Worm (Caenorhabditis elegans) whole organism, young adult: ENCODE measurements around the gene madd-3.

Experiments used
- B0035.1 ChIP-seq: sonication (generic microtip); optimal IDR thresholded peaks from 2 replicates; lab custom pipeline; 2016; ENCODE audit warnings: missing genetic modification characterization, mild to moderate bottlenecking, missing compliant biosample characterization, missing genotype, missing genetic modification reagents
- B0261.1 ChIP-seq: sonication (generic microtip); optimal IDR thresholded peaks from 2 replicates; lab custom pipeline; 2016; ENCODE audit warnings: mild to moderate bottlenecking, missing genetic modification characterization, moderate library complexity, missing compliant biosample characterization
- B0336.3 ChIP-seq: fragments of 200-800 bp; sonication (Bioruptor generic); IDR thresholded peaks from 2 replicates; pipeline ENCODE4 v1.3.6; 2022; ENCODE audit warnings: missing genetic modification characterization, missing compliant biosample characterization
- F10E7.11 ChIP-seq: sonication (generic microtip); optimal IDR thresholded peaks from 2 replicates; lab custom pipeline; 2017; ENCODE audit warnings: mild to moderate bottlenecking, missing genetic modification characterization, moderate library complexity, missing compliant biosample characterization
- F33H1.4 ChIP-seq: fragments of 200-800 bp; sonication (Bioruptor generic); IDR thresholded peaks from 2 replicates; pipeline ENCODE4 v1.3.6; 2022; ENCODE audit warnings: missing genetic modification reagents, missing genetic modification characterization, missing compliant biosample characterization
- F49E8.2 ChIP-seq: sonication (generic microtip); optimal IDR thresholded peaks from 3 replicates; lab custom pipeline; 2017; ENCODE audit warnings: missing genetic modification characterization, mild to moderate bottlenecking, missing compliant biosample characterization, antibody characterized with exemption, moderate library complexity; ENCODE audit not compliant: insufficient read depth
- F55B11.4 ChIP-seq: sonication (generic microtip); optimal IDR thresholded peaks from 2 replicates; lab custom pipeline; 2016; ENCODE audit warnings: missing compliant biosample characterization, missing genetic modification characterization, borderline replicate concordance; ENCODE audit not compliant: insufficient read depth
- F57C9.4 ChIP-seq: sonication (generic microtip); optimal IDR thresholded peaks from 2 replicates; lab custom pipeline; 2017; ENCODE audit warnings: mild to moderate bottlenecking, missing genetic modification characterization, missing compliant biosample characterization
- K12H6.12 ChIP-seq: fragments of 200-800 bp; sonication (Bioruptor generic); optimal IDR thresholded peaks from 2 replicates; lab custom pipeline; 2018; ENCODE audit warnings: mild to moderate bottlenecking, missing genetic modification characterization, missing compliant biosample characterization
- Y56A3A.18 ChIP-seq: fragments of 200-800 bp; sonication (Bioruptor generic); IDR thresholded peaks from 2 replicates; pipeline ENCODE4 v1.3.6; 2022; ENCODE audit warnings: missing genetic modification reagents, missing genetic modification characterization, missing compliant biosample characterization
- ZK185.1 ChIP-seq: sonication (generic microtip); optimal IDR thresholded peaks from 2 replicates; lab custom pipeline; 2016; ENCODE audit warnings: mild to moderate bottlenecking, missing genetic modification characterization, missing compliant biosample characterization; ENCODE audit not compliant: poor library complexity, severe bottlenecking
- akir-1 ChIP-seq: fragments of 200-800 bp; sonication (Bioruptor generic); optimal IDR thresholded peaks from 2 replicates; lab custom pipeline; 2018; ENCODE audit warnings: mild to moderate bottlenecking, missing genetic modification characterization, moderate library complexity, missing compliant biosample characterization
- ceh-91 ChIP-seq: fragments of 200-800 bp; sonication (Bioruptor generic); IDR thresholded peaks from 2 replicates; pipeline ENCODE4 v1.3.6; 2022; ENCODE audit warnings: missing genetic modification reagents, missing genetic modification characterization, missing compliant biosample characterization
- die-1 ChIP-seq: sonication (generic microtip); optimal IDR thresholded peaks from 2 replicates; lab custom pipeline; 2016; ENCODE audit warnings: missing genotype, mild to moderate bottlenecking, missing genetic modification characterization, missing compliant biosample characterization
- him-1 ChIP-seq: sonication (generic microtip); optimal IDR thresholded peaks from 2 replicates; lab custom pipeline; 2016; ENCODE audit warnings: missing genotype, missing genetic modification reagents, missing genetic modification characterization, missing compliant biosample characterization
- hlh-12 ChIP-seq: sonication (generic microtip); optimal IDR thresholded peaks from 2 replicates; lab custom pipeline; 2016; ENCODE audit warnings: missing genetic modification characterization, missing compliant biosample characterization
- hmg-1.2 ChIP-seq: fragments of 200-800 bp; sonication (Bioruptor generic); IDR thresholded peaks from 2 replicates; pipeline ENCODE4 v1.3.6; 2022; ENCODE audit warnings: missing genetic modification reagents, missing genetic modification characterization, missing compliant biosample characterization
- hrde-1 ChIP-seq: sonication (generic microtip); optimal IDR thresholded peaks from 2 replicates; lab custom pipeline; 2016; ENCODE audit warnings: missing genetic modification characterization, mild to moderate bottlenecking, missing compliant biosample characterization, moderate library complexity, missing genotype, missing genetic modification reagents, borderline replicate concordance
- hsf-1 ChIP-seq: fragments of 200-800 bp; sonication (Bioruptor generic); IDR thresholded peaks from 2 replicates; pipeline ENCODE4 v1.3.6; 2022; ENCODE audit warnings: missing genetic modification reagents, missing genetic modification characterization, missing compliant biosample characterization
- lag-1 ChIP-seq: fragments of 200-800 bp; sonication (Bioruptor generic); IDR thresholded peaks from 2 replicates; pipeline ENCODE4 v1.3.6; 2022; ENCODE audit warnings: missing genetic modification reagents, missing genetic modification characterization, missing compliant biosample characterization
- madf-10 ChIP-seq: sonication (generic microtip); optimal IDR thresholded peaks from 2 replicates; lab custom pipeline; 2016; ENCODE audit warnings: mild to moderate bottlenecking, missing genetic modification characterization, missing compliant biosample characterization
- madf-3 ChIP-seq: fragments of 200-800 bp; sonication (Bioruptor generic); IDR thresholded peaks from 2 replicates; pipeline ENCODE4 v1.3.6; 2022; ENCODE audit warnings: missing genetic modification reagents, missing genetic modification characterization, missing compliant biosample characterization
- madf-8 ChIP-seq: fragments of 200-800 bp; sonication (Bioruptor generic); conservative IDR thresholded peaks from 2 replicates; pipeline ENCODE4 v1.3.6; 2022; ENCODE audit warnings: missing genetic modification reagents, missing genetic modification characterization, missing compliant biosample characterization
- mcd-1 ChIP-seq: fragments of 200-800 bp; sonication (Bioruptor generic); IDR thresholded peaks from 2 replicates; pipeline ENCODE4 v1.3.6; 2022; ENCODE audit warnings: missing genetic modification reagents, missing genetic modification characterization, missing compliant biosample characterization
- nfya-1 ChIP-seq: sonication (generic microtip); optimal IDR thresholded peaks from 2 replicates; lab custom pipeline; 2017; ENCODE audit warnings: antibody characterized with exemption, missing compliant biosample characterization, missing genetic modification characterization, borderline replicate concordance; ENCODE audit not compliant: insufficient read depth
- nhr-120 ChIP-seq: fragments of 200-800 bp; sonication (Bioruptor generic); IDR thresholded peaks from 2 replicates; pipeline ENCODE4 v1.3.6; 2022; ENCODE audit warnings: missing genetic modification characterization, missing compliant biosample characterization
- nhr-179 ChIP-seq: sonication (generic microtip); optimal IDR thresholded peaks from 2 replicates; lab custom pipeline; 2016; ENCODE audit warnings: mild to moderate bottlenecking, missing genetic modification characterization, missing compliant biosample characterization
- sdz-38 ChIP-seq: sonication (generic microtip); optimal IDR thresholded peaks from 2 replicates; lab custom pipeline; 2016; ENCODE audit warnings: missing genotype, missing genetic modification characterization, missing compliant biosample characterization
- sea-2 ChIP-seq: fragments of 200-800 bp; sonication (Bioruptor generic); IDR thresholded peaks from 2 replicates; pipeline ENCODE4 v1.3.6; 2022; ENCODE audit warnings: missing genetic modification characterization, missing compliant biosample characterization
- snpc-3.4 ChIP-seq: sonication (generic microtip); optimal IDR thresholded peaks from 2 replicates; lab custom pipeline; 2017; ENCODE audit warnings: missing genetic modification characterization, mild to moderate bottlenecking, missing compliant biosample characterization, antibody characterized with exemption, moderate library complexity, missing genotype, missing genetic modification reagents
- tbp1 ChIP-seq: fragments of 200-800 bp; sonication (Bioruptor generic); optimal IDR thresholded peaks from 2 replicates; lab custom pipeline; 2018; ENCODE audit warnings: mild to moderate bottlenecking, missing genetic modification characterization, missing compliant biosample characterization
- tlf-1 ChIP-seq: fragments of 200-800 bp; sonication (Bioruptor generic); optimal IDR thresholded peaks from 2 replicates; lab custom pipeline; 2018; ENCODE audit warnings: mild to moderate bottlenecking, missing genetic modification characterization, missing compliant biosample characterization
- unc-62 ChIP-seq: fragments of 150-350 bp; optimal IDR thresholded peaks from 2 replicates; lab custom pipeline; 2014; ENCODE audit warnings: missing biosample characterization, missing genetic modification reagents, missing genetic modification characterization
- zfh-2 ChIP-seq: fragments of 200-800 bp; sonication (Bioruptor generic); conservative IDR thresholded peaks from 2 replicates; pipeline ENCODE4 v1.3.6; 2022; ENCODE audit warnings: missing genetic modification reagents, missing genetic modification characterization, missing compliant biosample characterization
- ztf-25 ChIP-seq: fragments of 200-800 bp; sonication (Bioruptor generic); IDR thresholded peaks from 2 replicates; pipeline ENCODE4 v1.3.6; 2022; ENCODE audit warnings: missing genetic modification reagents, missing genetic modification characterization, missing compliant biosample characterization
- ztf-26 ChIP-seq: sonication (generic microtip); optimal IDR thresholded peaks from 2 replicates; lab custom pipeline; 2017; ENCODE audit warnings: missing genetic modification characterization, missing compliant biosample characterization
- ztf-28 ChIP-seq: fragments of 200-800 bp; sonication (Bioruptor generic); IDR thresholded peaks from 2 replicates; pipeline ENCODE4 v1.3.6; 2022; ENCODE audit warnings: missing genetic modification reagents, missing genetic modification characterization, missing compliant biosample characterization
- ztf-3 ChIP-seq: fragments of 200-800 bp; sonication (Bioruptor generic); optimal IDR thresholded peaks from 2 replicates; lab custom pipeline; 2018; ENCODE audit warnings: mild to moderate bottlenecking, missing genetic modification characterization, missing compliant biosample characterization
- ztf-6 ChIP-seq: fragments of 200-800 bp; sonication (Bioruptor generic); IDR thresholded peaks from 2 replicates; pipeline ENCODE4 v1.3.6; 2022; ENCODE audit warnings: missing genetic modification reagents, missing genetic modification characterization, missing compliant biosample characterization

Gene madd-3

DNA sequence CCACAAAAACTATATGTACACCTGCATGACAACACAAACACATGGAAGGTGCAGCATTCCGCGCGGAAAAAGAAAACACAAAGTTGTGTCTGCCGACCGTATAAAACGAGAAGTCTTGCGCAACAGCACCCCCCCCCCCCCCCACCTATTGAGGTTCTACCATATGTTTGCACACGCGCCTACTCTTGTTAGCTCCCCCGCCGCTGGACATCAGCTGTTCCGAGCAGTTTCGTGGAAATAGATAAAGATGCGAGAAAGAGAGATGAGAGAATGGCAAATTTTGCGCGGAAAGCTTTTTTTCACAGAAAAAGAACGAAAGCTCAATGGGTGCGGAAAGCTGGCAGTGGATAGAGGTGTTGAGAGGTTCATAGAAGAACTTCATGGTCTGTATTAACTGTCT is 39.2 kb upstream of the madd-3 start:
- TF ChIP-seq zfh-2 (GFP tag; lab: Robert Waterston, UW) (peak; percentile 68), unc-62 (GFP tag; lab: Kevin White, UChicago) (no peak)

DNA sequence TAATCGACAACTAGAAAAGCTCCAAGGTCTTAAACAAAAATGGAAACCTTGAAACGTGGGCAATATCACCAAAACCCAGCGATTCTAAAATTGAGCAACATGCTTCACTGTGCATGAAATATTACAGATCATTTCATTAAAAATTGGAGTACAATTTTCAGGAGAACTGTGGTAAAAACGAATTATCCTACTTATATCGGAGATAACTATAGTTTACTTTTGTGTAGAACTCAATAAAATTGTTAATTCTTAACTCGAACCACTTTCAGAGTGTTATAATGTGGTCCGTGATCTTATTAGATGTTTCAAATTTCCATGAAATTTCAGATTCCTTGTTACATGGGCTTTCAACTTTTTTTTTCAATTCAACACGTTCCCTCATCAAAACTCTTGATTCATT is 38.8 kb upstream of the madd-3 start, which contains the start of gene K04G11.1:
K04G11.1 (plus strand) TSS at position 301 of the 400 bp plus-strand sequence.
- TF ChIP-seq tbp1 (GFP tag; lab: Kevin White, UChicago) (no peak), B0261.1 (tag; lab: Kevin White, UChicago) (no peak), hrde-1 (tag; lab: Kevin White, UChicago) (no peak), B0336.3 (GFP tag; lab: Robert Waterston, UW) (no peak), him-1 (tag; lab: Kevin White, UChicago) (no peak), tlf-1 (GFP tag; lab: Kevin White, UChicago) (no peak), mcd-1 (GFP tag; lab: Robert Waterston, UW) (no peak), ztf-25 (no peak), madf-3 (GFP tag; lab: Robert Waterston, UW) (no peak), die-1 (tag; lab: Kevin White, UChicago) (no peak), madf-8 (GFP tag; lab: Robert Waterston, UW) (no peak), F33H1.4 (GFP tag; lab: Robert Waterston, UW) (no peak), K12H6.12 (tag; lab: Kevin White, UChicago) (no peak), hlh-12 (no peak), nhr-179 (tag; lab: Kevin White, UChicago) (no peak), ztf-28 (GFP tag; lab: Robert Waterston, UW) (no peak), ztf-26 (no peak)

DNA sequence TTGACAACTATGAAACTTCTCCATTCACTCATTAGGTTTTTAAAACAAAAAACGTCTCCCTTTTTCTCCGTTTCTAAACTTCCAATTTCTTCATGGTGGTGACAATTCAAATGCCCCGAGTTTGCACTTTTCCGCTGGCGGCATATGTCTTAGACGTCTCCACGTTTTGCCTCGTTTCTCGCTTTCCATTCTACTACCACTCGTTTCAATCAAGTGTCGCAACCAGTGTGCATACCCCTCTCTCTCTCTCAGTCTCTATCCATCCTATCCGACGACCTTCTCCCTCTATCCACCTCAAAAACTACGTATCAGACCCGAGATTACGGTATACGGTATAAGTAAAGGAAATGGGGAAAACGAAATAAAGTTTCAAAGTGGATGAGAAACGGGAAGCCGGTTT is 37.7 kb upstream of the madd-3 start:
- TF ChIP-seq ceh-91 (GFP tag; lab: Robert Waterston, UW) (no peak), Y56A3A.18 (GFP tag; lab: Robert Waterston, UW) (no peak), sdz-38 (tag; lab: Kevin White, UChicago) (no peak), F10E7.11 (no peak), zfh-2 (GFP tag; lab: Robert Waterston, UW) (no peak), snpc-3.4 (tag; lab: Kevin White, UChicago) (no peak), madf-10 (tag; lab: Kevin White, UChicago) (no peak), nhr-120 (GFP tag; lab: Robert Waterston, UW) (no peak), B0035.1 (tag; lab: Kevin White, UChicago) (no peak), F55B11.4 (tag; lab: Kevin White, UChicago) (no peak), hrde-1 (tag; lab: Kevin White, UChicago) (no peak), lag-1 (GFP tag; lab: Robert Waterston, UW) (no peak), unc-62 (GFP tag; lab: Kevin White, UChicago) (no peak), mcd-1 (GFP tag; lab: Robert Waterston, UW) (no peak), hmg-1.2 (GFP tag; lab: Robert Waterston, UW) (no peak), hsf-1 (GFP tag; lab: Robert Waterston, UW) (no peak)
- TF ChIP-seq, all 124 proteins: peak for 0

DNA sequence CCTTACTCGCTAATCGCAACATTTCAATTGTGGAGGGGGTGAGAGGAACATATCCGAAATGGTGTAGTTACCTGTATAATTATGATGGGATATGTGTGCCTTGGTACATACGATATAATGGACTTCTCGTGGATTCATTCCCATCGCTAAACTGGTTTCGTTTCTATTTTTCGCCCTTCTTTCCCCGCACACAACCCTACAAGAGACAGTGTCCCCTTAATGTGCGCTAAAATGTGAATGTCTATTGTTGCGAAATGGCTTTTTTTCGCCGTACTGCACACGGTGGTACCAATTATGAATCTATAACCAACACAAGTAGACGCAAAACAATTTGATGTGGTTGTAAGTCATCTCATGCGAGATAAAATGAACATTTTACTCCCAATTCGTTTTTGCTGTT is 32.9 kb upstream of the madd-3 start:
- TF ChIP-seq unc-62 (GFP tag; lab: Kevin White, UChicago) = no peak

DNA sequence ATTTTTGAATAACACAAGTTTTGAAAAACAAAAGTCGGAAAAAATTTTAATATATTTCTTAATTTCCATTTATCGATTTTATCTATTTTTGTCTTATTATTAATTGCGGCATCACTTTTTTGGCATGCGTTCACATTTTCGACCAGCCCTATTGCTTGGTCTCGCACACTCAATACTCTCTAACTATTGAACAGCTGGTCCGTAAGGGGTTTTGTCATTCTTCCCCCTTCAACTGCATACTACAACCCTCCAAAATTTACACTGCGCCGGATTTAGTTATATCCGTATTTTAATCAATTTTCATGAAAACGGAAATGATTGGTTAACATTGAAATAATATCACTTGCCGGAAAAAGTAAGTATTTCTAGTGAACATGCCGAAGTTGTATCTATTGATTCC is 30.9 kb upstream of the madd-3 start, which contains the start of gene C11H1.7:
C11H1.7 (plus strand) TSS at position 12 of the 400 bp plus-strand sequence.
- TF ChIP-seq F33H1.4 (GFP tag; lab: Robert Waterston, UW) (no peak), lag-1 (GFP tag; lab: Robert Waterston, UW) (no peak), akir-1 (GFP tag; lab: Kevin White, UChicago) (no peak), nfya-1 (tag; lab: Kevin White, UChicago) (no peak), ZK185.1 (tag; lab: Kevin White, UChicago) (no peak), ztf-6 (GFP tag; lab: Robert Waterston, UW) (no peak), ztf-3 (GFP tag; lab: Kevin White, UChicago) (no peak), F57C9.4 (no peak), sea-2 (GFP tag; lab: Robert Waterston, UW) (no peak), F49E8.2 (tag; lab: Kevin White, UChicago) (no peak)
